Worm (Caenorhabditis elegans): Measurements from ENCODE around the gene enri-2.
A peak's percentile ranks its signal among the peaks of the same experiment; 100 is the strongest.

DNA sequence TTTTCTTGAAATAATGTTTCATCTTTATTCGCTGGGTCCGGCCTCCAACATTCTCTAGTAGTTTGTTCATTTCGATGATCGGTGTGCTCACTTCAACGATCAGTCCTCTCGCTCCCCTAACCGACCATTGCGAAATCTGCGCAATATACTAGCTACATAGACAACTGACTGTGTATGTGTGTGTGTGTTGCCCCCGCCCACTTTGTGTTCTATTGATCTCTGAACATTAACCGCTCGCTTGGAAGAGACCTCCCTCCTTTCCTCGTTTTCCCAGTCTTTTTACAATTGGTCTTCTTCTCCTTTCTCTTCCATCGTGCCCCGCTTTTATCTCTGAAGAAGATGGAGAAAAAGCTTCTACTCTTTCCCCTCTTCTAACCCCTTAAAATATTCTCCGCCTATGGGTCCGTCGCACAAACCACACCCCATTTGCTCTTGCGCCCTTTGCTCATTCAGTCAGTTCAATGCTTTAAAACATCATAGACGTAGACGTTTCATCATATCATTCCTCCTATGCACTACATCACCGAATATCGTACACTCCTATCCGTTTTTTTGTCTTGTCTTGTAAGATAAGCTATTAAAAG, 11.8 kb downstream of the enri-2 start:
- TF ChIP-seq snpc-4 (tag; optimal IDR thresholded peaks at IDR 0.05) (no peak), F49E8.2 (tag; optimal IDR thresholded peaks at IDR 0.05; ENCODE audit: borderline replicate concordance) (no peak), unc-130 (GFP tag; optimal IDR thresholded peaks at IDR 0.05) (no peak), rbr-2 (tag; optimal IDR thresholded peaks at IDR 0.05) (peak; percentile 19), nhr-41 (GFP tag; IDR thresholded peaks at IDR 0.05) (no peak), Y75B8A.6 (GFP tag; IDR thresholded peaks at IDR 0.05) (no peak), unc-62 (GFP tag; optimal IDR thresholded peaks at IDR 0.05 in 1 of 2) (peak in 1 of 2 experiments; percentile 98), unc-62 (tag; optimal IDR thresholded peaks at IDR 0.05) (peak; percentile 16)

Data from whole organism, L4 larva.